Fruit fly (Drosophila melanogaster) whole organism, wandering third instar larva: ENCODE data around the gene ida.

ENCODE experiments used
- CG32264 ChIP-seq: fragments of 200-800 bp; sonication (Bioruptor generic); optimal IDR thresholded peaks from 2 replicates; lab custom pipeline; 2016; ENCODE audit warnings: missing biosample characterization, missing genetic modification characterization
- CG9705 ChIP-seq: fragments of 200-800 bp; sonication (Bioruptor generic); optimal IDR thresholded peaks from 2 replicates; lab custom pipeline; 2018; ENCODE audit warnings: missing biosample characterization, mild to moderate bottlenecking, missing genetic modification characterization
- CrebA ChIP-seq: fragments of 200-800 bp; sonication (Bioruptor generic); optimal IDR thresholded peaks from 2 replicates; lab custom pipeline; 2016; ENCODE audit warnings: missing biosample characterization, mild to moderate bottlenecking, missing genetic modification characterization, borderline replicate concordance
- Dfd ChIP-seq: fragments of >200 bp; optimal IDR thresholded peaks from 2 replicates; lab custom pipeline; 2017; ENCODE audit warnings: missing biosample characterization, missing genetic modification characterization
- Dif ChIP-seq: fragments of 200-275, 200-300 bp; sonication (Bioruptor generic); optimal IDR thresholded peaks from 2 replicates; lab custom pipeline; 2018; ENCODE audit warnings: missing biosample characterization, missing genetic modification characterization; ENCODE audit not compliant: partially characterized antibody
- GATAd ChIP-seq: sonication (Bioruptor generic); optimal IDR thresholded peaks from 2 replicates; lab custom pipeline; 2016; ENCODE audit warnings: missing biosample characterization, missing genetic modification characterization
- HLH106 ChIP-seq: fragments of 200-800 bp; optimal IDR thresholded peaks from 3 replicates; lab custom pipeline; 2019; ENCODE audit warnings: missing biosample characterization, mild to moderate bottlenecking, missing genetic modification characterization, moderate library complexity
- Hnf4 ChIP-seq: fragments of 200-800 bp; sonication (Bioruptor generic); optimal IDR thresholded peaks from 2 replicates; lab custom pipeline; 2016; ENCODE audit warnings: missing biosample characterization, mild to moderate bottlenecking, missing genetic modification characterization
- Hr83 ChIP-seq: fragments of 200-300 bp; sonication (Bioruptor generic); optimal IDR thresholded peaks from 2 replicates; lab custom pipeline; 2016; ENCODE audit warnings: missing biosample characterization, mild to moderate bottlenecking, missing genetic modification characterization, moderate library complexity; ENCODE audit not compliant: poor library complexity, severe bottlenecking
- Jra ChIP-seq: sonication (Bioruptor generic); optimal IDR thresholded peaks from 2 replicates; lab custom pipeline; 2016; ENCODE audit warnings: missing biosample characterization, missing genetic modification characterization
- Mio ChIP-seq: sonication (Bioruptor generic); optimal IDR thresholded peaks from 2 replicates; lab custom pipeline; 2016; ENCODE audit warnings: missing biosample characterization, missing genetic modification characterization
- Myc ChIP-seq: fragments of >200 bp; optimal IDR thresholded peaks from 2 replicates; lab custom pipeline; 2017
- N ChIP-seq: fragments of >200 bp; optimal IDR thresholded peaks from 2 replicates; lab custom pipeline; 2018; ENCODE audit warnings: missing biosample characterization, missing external identifiers, missing genetic modification characterization
- OdsH ChIP-seq: fragments of 200-800 bp; sonication (Bioruptor generic); optimal IDR thresholded peaks from 2 replicates; lab custom pipeline; 2016; ENCODE audit warnings: missing biosample characterization, mild to moderate bottlenecking, missing genetic modification characterization
- Rel ChIP-seq, 2 experiments: fragments of 200-800 bp; sonication (Bioruptor generic) in 1 of 2; optimal IDR thresholded peaks; 2 replicates in 1 of 2; 3 replicates in 1 of 2; lab custom pipeline; 2016 to 2019; ENCODE audit warnings: mild to moderate bottlenecking in 2 of 2, missing biosample characterization in 2 of 2, missing genetic modification characterization in 2 of 2, moderate library complexity in 1 of 2
- Sp1 ChIP-seq: fragments of 200-800 bp; sonication (Bioruptor generic); optimal IDR thresholded peaks from 3 replicates; lab custom pipeline; 2019; ENCODE audit warnings: missing biosample characterization, mild to moderate bottlenecking, missing genetic modification characterization, moderate library complexity
- br ChIP-seq: fragments of 200-800 bp; sonication (Bioruptor generic); optimal IDR thresholded peaks from 2 replicates; lab custom pipeline; 2016; ENCODE audit warnings: missing biosample characterization, missing genetic modification characterization
- brk ChIP-seq: fragments of 200-800 bp; sonication (Bioruptor generic); optimal IDR thresholded peaks from 2 replicates; lab custom pipeline; 2016; ENCODE audit warnings: missing biosample characterization, mild to moderate bottlenecking, missing genetic modification characterization
- dl ChIP-seq, 2 experiments: fragments of 175-275, 200-275 bp in 1 of 2; fragments of 200-275 bp in 1 of 2; sonication (Bioruptor generic); optimal IDR thresholded peaks; lab custom pipeline; 2018; ENCODE audit warnings: mild to moderate bottlenecking in 2 of 2, missing biosample characterization in 2 of 2, missing genetic modification characterization in 2 of 2, moderate library complexity in 2 of 2; ENCODE audit not compliant: partially characterized antibody in 2 of 2, insufficient read depth in 1 of 2
- dmrt93B ChIP-seq: fragments of 200-800 bp; sonication (Bioruptor generic); optimal IDR thresholded peaks from 2 replicates; lab custom pipeline; 2018; ENCODE audit warnings: missing biosample characterization, mild to moderate bottlenecking, missing genetic modification characterization
- dsf ChIP-seq: sonication (Bioruptor generic); optimal IDR thresholded peaks from 2 replicates; lab custom pipeline; 2016; ENCODE audit warnings: missing biosample characterization, missing genetic modification characterization, borderline replicate concordance
- ey ChIP-seq: fragments of 200-800 bp; sonication (Bioruptor generic); optimal IDR thresholded peaks from 2 replicates; lab custom pipeline; 2016; ENCODE audit warnings: missing biosample characterization, missing genetic modification characterization
- foxo ChIP-seq, 2 experiments: fragments of 200-800 bp; sonication (Bioruptor generic); optimal IDR thresholded peaks; 2 replicates in 1 of 2; 3 replicates in 1 of 2; lab custom pipeline; 2016 to 2017; ENCODE audit warnings: missing biosample characterization in 2 of 2, missing genetic modification characterization in 2 of 2
- fru ChIP-seq: fragments of 200-800 bp; sonication (Bioruptor generic); optimal IDR thresholded peaks from 3 replicates; lab custom pipeline; 2016; ENCODE audit warnings: missing biosample characterization, mild to moderate bottlenecking, missing genetic modification characterization
- h ChIP-seq: fragments of 200-800 bp; sonication (Bioruptor generic); optimal IDR thresholded peaks from 3 replicates; lab custom pipeline; 2016; ENCODE audit warnings: missing biosample characterization, mild to moderate bottlenecking, missing genetic modification characterization
- jim ChIP-seq: fragments of 175-275, 200-325 bp; sonication (Bioruptor generic); optimal IDR thresholded peaks from 2 replicates; lab custom pipeline; 2016; ENCODE audit warnings: missing biosample characterization, mild to moderate bottlenecking, missing genetic modification characterization
- lola ChIP-seq: fragments of >200 bp; optimal IDR thresholded peaks from 2 replicates; lab custom pipeline; 2017; ENCODE audit warnings: missing biosample characterization, missing genetic modification characterization
- pan ChIP-seq: fragments of >200 bp; optimal IDR thresholded peaks from 2 replicates; lab custom pipeline; 2017
- psq ChIP-seq: fragments of 200-800 bp; sonication (Bioruptor generic); optimal IDR thresholded peaks from 3 replicates; lab custom pipeline; 2017; ENCODE audit warnings: missing biosample characterization, mild to moderate bottlenecking, missing genetic modification characterization, moderate library complexity
- rgr ChIP-seq: fragments of 200-800 bp; sonication (Bioruptor generic); optimal IDR thresholded peaks from 3 replicates; lab custom pipeline; 2016; ENCODE audit warnings: missing biosample characterization, mild to moderate bottlenecking, missing genetic modification characterization
- sage ChIP-seq: fragments of 200-800 bp; sonication (Bioruptor generic); optimal IDR thresholded peaks from 2 replicates; lab custom pipeline; 2016; ENCODE audit warnings: missing biosample characterization, mild to moderate bottlenecking, missing genetic modification characterization
- woc ChIP-seq: sonication (Bioruptor generic); optimal IDR thresholded peaks from 2 replicates; lab custom pipeline; 2016; ENCODE audit warnings: missing biosample characterization, mild to moderate bottlenecking, missing genetic modification characterization

ida gene

DNA sequence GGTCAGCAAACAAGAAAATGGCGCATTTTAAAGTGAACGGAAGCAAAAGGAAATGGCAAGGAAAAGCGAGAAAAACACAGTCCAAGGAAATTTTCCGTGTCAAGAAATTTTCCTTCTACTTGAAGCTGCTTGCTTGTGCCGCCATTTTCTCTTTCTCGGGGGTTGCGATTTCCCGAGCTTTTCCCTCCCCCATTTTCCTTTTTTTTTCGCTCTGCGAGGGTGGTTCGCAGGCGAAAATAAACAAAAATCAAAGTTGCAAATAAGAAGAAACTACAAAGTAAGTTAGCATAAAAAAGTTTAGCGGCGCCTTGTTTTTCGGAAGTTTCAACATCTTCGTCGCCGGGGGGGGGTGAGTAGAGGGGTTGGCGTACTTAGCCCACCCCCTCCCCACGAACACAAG is 17.8 kb upstream of the ida start:
- TF ChIP-seq Dfd (GFP tag; lab: Kevin White, UChicago) (no peak), pan (lab: Kevin White, UChicago) (no peak), Hnf4 (GFP tag; lab: Kevin White, UChicago) (no peak), sage (no peak), Rel (GFP tag; optimal IDR thresholded peaks at IDR 0.05; lab: Kevin White, UChicago) (no peak), Rel (tag; optimal IDR thresholded peaks at IDR 0.05; lab: Kevin White, UChicago) (no peak)

DNA sequence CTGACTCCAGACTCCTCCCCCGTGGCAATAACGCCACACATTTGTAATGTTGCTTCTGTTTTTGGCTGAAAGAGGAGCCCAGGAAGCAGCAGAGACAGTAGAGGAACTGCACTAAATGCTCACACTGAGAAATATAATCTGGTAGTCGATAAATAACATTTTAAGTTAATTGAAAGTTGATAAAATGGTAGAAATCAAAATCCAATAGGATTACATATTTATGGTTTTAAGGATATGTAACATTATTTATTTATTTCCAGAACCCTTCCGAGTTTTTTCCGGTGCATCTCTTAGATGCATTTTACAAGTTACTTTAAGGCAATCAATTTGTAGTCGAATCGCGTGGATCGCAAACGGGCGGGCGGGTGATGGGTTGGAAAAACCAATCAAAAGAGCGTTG is 14.3 kb upstream of the ida start:
- TF ChIP-seq Dfd (GFP tag; lab: Kevin White, UChicago) (no peak), brk (no peak), foxo (GFP tag; optimal IDR thresholded peaks at IDR 0.05; lab: Kevin White, UChicago) (no peak), dmrt93B (GFP tag; lab: Kevin White, UChicago) (no peak)
- TF ChIP-seq, all 38 proteins: peak for 0

DNA sequence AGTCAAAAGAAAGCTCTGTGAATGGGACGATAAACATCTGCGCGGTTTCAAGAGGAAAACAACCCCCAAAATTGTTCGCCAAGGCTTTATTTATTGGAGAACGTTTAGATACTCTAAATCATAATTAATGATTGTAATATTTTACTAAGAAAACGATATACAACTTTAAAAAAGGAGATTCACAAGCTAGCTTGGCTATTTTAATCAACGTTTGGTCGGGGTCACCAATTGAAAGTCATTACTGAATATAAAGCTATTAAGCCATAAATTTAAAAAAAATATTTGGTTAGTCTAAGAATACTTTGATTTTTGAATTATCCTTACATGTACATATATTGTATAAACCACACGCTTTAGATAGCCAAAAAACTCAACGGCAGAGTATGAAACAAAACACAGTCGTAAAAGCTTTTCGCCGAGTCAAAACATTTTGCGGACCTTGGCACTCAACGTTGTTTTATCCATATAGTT is 13.0 kb upstream of the ida start, which contains the start of gene Fie:
Fie (plus strand) TSS at position 421 of the 471 bp plus-strand sequence.
- TF ChIP-seq woc (GFP tag; lab: Kevin White, UChicago), result peak; percentile 32
- peak; percentile 28 for TF ChIP-seq psq (GFP tag; lab: Kevin White, UChicago)
- TF ChIP-seq br (GFP tag; lab: Kevin White, UChicago), result peak; percentile 25
- TF ChIP-seq foxo (GFP tag; optimal IDR thresholded peaks at IDR 0.05; lab: Kevin White, UChicago), result peak in 1 of 2 experiments; percentile 34
- no peak for TF ChIP-seq GATAd
- no peak for TF ChIP-seq pan (lab: Kevin White, UChicago)
- peak; percentile 53 for TF ChIP-seq rgr
- TF ChIP-seq Hnf4 (GFP tag; lab: Kevin White, UChicago), result peak; percentile 17
- no peak for TF ChIP-seq Hr83
- peak; percentile 23 for TF ChIP-seq HLH106 (tag; lab: Kevin White, UChicago)
- TF ChIP-seq sage, result no peak
- TF ChIP-seq fru (GFP tag; lab: Kevin White, UChicago), result peak; percentile 46
- no peak for TF ChIP-seq dmrt93B (GFP tag; lab: Kevin White, UChicago)
- TF ChIP-seq Dif, result no peak
- peak; percentile 55 for TF ChIP-seq OdsH
- TF ChIP-seq Dfd (GFP tag; lab: Kevin White, UChicago), result no peak
- TF ChIP-seq ey (GFP tag; lab: Kevin White, UChicago), result peak; percentile 47
- peak; percentile 33 for TF ChIP-seq h (GFP tag; lab: Kevin White, UChicago)
- peak; percentile 54 for TF ChIP-seq Sp1 (GFP tag; lab: Kevin White, UChicago)

DNA sequence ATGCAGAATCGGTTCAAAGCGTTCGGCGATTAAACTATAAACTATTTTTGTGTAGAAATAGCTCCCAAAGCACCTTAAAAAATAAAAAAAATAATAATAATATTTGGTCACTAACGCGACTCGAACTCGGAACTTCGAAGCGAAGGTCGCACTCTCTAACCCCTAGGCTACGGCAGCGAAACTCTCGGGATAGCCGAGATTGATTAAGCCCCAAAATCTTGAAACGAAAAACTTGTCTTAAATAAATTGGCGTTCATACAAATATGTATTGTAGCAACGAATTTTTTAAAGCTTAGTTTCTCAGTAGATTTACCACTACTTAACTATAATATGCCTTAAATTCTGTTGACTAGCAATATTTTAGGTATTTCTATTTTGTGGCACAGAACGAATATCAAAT is 10.7 kb upstream of the ida start:
- no peak for TF ChIP-seq CG9705 (GFP tag; lab: Kevin White, UChicago)
- no peak for TF ChIP-seq OdsH
- TF ChIP-seq Myc (lab: Kevin White, UChicago), result no peak

DNA sequence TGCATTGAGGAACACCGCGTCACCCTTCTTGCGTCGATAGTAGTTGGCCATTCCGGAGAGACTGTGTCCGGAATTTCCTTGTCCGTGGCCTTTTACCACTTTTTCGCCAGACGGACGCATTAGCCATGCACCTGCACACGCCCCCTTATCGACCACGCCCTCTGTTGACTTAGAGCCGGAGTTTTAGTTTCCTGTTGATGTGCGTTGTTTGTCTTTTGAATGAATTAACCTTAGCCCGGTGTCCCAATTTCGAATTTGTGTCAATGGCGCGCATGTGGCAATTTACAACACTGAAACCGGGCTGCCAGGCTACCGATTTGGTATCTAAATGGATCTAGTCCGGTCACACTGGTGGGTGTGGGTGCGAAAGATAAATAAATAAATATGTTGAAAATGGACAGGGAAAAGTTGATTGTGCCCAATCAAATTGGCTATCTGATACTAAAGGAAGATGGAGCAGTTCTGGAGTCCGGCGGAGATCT is 8.6 kb upstream of the ida start, which contains the start of the genes Gr63a and Lamtor4:
Gr63a (minus strand) TSS at position 51 of the 482 bp plus-strand sequence.
Lamtor4 (plus strand) TSS at position 348 of the 482 bp plus-strand sequence.
- TF ChIP-seq rgr, result peak; percentile 44
- TF ChIP-seq Rel (GFP tag; optimal IDR thresholded peaks at IDR 0.05; lab: Kevin White, UChicago), result no peak
- TF ChIP-seq Rel (tag; optimal IDR thresholded peaks at IDR 0.05; lab: Kevin White, UChicago), result peak; percentile 57
- TF ChIP-seq CrebA (GFP tag; lab: Kevin White, UChicago), result no peak
- TF ChIP-seq fru (GFP tag; lab: Kevin White, UChicago), result no peak
- TF ChIP-seq psq (GFP tag; lab: Kevin White, UChicago), result peak; percentile 32
- TF ChIP-seq ey (GFP tag; lab: Kevin White, UChicago), result no peak
- peak; percentile 11 for TF ChIP-seq HLH106 (tag; lab: Kevin White, UChicago)
- peak; percentile 24 for TF ChIP-seq Sp1 (GFP tag; lab: Kevin White, UChicago)
- peak; percentile 13 for TF ChIP-seq br (GFP tag; lab: Kevin White, UChicago)
- peak in 1 of 2 experiments; percentile 33 for TF ChIP-seq foxo (GFP tag; optimal IDR thresholded peaks at IDR 0.05; lab: Kevin White, UChicago)
- peak; percentile 41 for TF ChIP-seq h (GFP tag; lab: Kevin White, UChicago)
- TF ChIP-seq, all 38 proteins: peak for 8

DNA sequence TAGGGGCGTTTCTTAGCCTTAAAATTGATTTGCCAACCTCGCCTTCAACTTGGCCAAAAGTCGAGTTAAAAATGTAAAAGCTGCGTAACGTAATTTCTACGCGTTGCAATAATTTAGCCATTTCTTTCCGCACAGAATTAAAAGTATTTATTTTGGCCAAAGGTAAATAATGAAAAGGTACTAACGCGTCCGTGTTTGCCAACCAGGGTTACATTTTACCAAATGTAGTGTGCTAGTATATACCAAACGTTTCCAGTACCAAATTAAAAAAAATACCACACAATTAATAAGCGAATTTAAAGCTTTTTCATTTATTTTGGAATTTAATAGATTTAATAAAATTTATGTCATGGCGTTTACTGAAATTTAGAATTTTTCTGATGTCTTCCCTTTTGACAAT is 6.2 kb upstream of the ida start, which contains the start of gene Ccz1:
Ccz1 (minus strand) TSS at position 179 of the 400 bp plus-strand sequence.
- TF ChIP-seq Jra (GFP tag; lab: Kevin White, UChicago) (peak; percentile 86), fru (GFP tag; lab: Kevin White, UChicago) (peak; percentile 48), ey (GFP tag; lab: Kevin White, UChicago) (peak; percentile 64), OdsH (peak; percentile 66), Sp1 (GFP tag; lab: Kevin White, UChicago) (peak; percentile 40), psq (GFP tag; lab: Kevin White, UChicago) (peak; percentile 60), jim (GFP tag; lab: Kevin White, UChicago) (peak; percentile 85), CrebA (GFP tag; lab: Kevin White, UChicago) (no peak), dsf (GFP tag; lab: Kevin White, UChicago) (peak; percentile 70), CG32264 (peak; percentile 51), foxo (GFP tag; optimal IDR thresholded peaks at IDR 0.05; lab: Kevin White, UChicago) (peak; percentile 21 to 67), CG9705 (GFP tag; lab: Kevin White, UChicago) (peak; percentile 64), Myc (lab: Kevin White, UChicago) (no peak), woc (GFP tag; lab: Kevin White, UChicago) (peak; percentile 28), rgr (peak; percentile 85), HLH106 (tag; lab: Kevin White, UChicago) (peak; percentile 23), Hnf4 (GFP tag; lab: Kevin White, UChicago) (peak; percentile 90), GATAd (peak; percentile 71), dl (GFP tag; optimal IDR thresholded peaks at IDR 0.05; lab: Kevin White, UChicago; ENCODE audit: insufficient read depth in 1 of 2, partially characterized antibody in 2 of 2) (no peak), dmrt93B (GFP tag; lab: Kevin White, UChicago) (peak; percentile 50), N (GFP tag; lab: Kevin White, UChicago) (no peak), Hr83 (peak; percentile 97), Mio (GFP tag; lab: Kevin White, UChicago) (no peak), Rel (GFP tag; optimal IDR thresholded peaks at IDR 0.05; lab: Kevin White, UChicago) (no peak), Rel (tag; optimal IDR thresholded peaks at IDR 0.05; lab: Kevin White, UChicago) (peak; percentile 32), Dfd (GFP tag; lab: Kevin White, UChicago) (no peak), lola (GFP tag; lab: Kevin White, UChicago) (no peak)
